Fruit fly (Drosophila melanogaster) whole organism, embryonic: ENCODE data around the gene drn.
A peak's percentile ranks its signal among the peaks of the same experiment; 100 is the strongest.

ENCODE experiments used
- B-H2 ChIP-seq: fragments of 200-800 bp; sonication (Bioruptor generic); optimal IDR thresholded peaks from 2 replicates; lab custom pipeline; 2018; ENCODE audit warnings: missing biosample characterization, mild to moderate bottlenecking, missing genetic modification characterization
- CG12104 ChIP-seq: fragments of 200-800 bp; sonication (Bioruptor generic); optimal IDR thresholded peaks from 3 replicates; lab custom pipeline; 2016; ENCODE audit warnings: missing biosample characterization, missing genetic modification characterization
- CG12155 ChIP-seq: fragments of 200-800 bp; sonication (Bioruptor generic); optimal IDR thresholded peaks from 3 replicates; lab custom pipeline; 2016; ENCODE audit warnings: missing biosample characterization, missing genetic modification characterization
- CG12391 ChIP-seq: fragments of 200-800 bp; sonication (Bioruptor generic); optimal IDR thresholded peaks from 3 replicates; lab custom pipeline; 2018; ENCODE audit warnings: missing biosample characterization, mild to moderate bottlenecking, missing genetic modification characterization, moderate library complexity
- CG12942 ChIP-seq: fragments of 200-800 bp; sonication (Bioruptor generic); optimal IDR thresholded peaks from 3 replicates; lab custom pipeline; 2016; ENCODE audit warnings: missing biosample characterization, missing genetic modification characterization
- CG15073 ChIP-seq: fragments of 200-800 bp; sonication (Bioruptor generic); optimal IDR thresholded peaks from 2 replicates; lab custom pipeline; 2016; ENCODE audit warnings: missing biosample characterization, missing genetic modification characterization
- CG15696 ChIP-seq: fragments of 200-800 bp; sonication (Bioruptor generic); optimal IDR thresholded peaks from 2 replicates; lab custom pipeline; 2019; ENCODE audit warnings: missing biosample characterization, mild to moderate bottlenecking, missing genetic modification characterization, moderate library complexity
- CG1602 ChIP-seq: fragments of 200-800 bp; sonication (Bioruptor generic); optimal IDR thresholded peaks from 3 replicates; lab custom pipeline; 2016; ENCODE audit warnings: missing biosample characterization, missing genetic modification characterization
- CG16815 ChIP-seq: fragments of 200-800 bp; sonication (Bioruptor generic); optimal IDR thresholded peaks from 3 replicates; lab custom pipeline; 2017; ENCODE audit warnings: missing biosample characterization, mild to moderate bottlenecking, missing genetic modification characterization
- CG16863 ChIP-seq: fragments of 200-800 bp; sonication (Bioruptor generic); optimal IDR thresholded peaks from 3 replicates; lab custom pipeline; 2016; ENCODE audit warnings: missing biosample characterization, missing genetic modification characterization
- CG17359 ChIP-seq: fragments of 200-800 bp; sonication (Bioruptor generic); optimal IDR thresholded peaks from 3 replicates; lab custom pipeline; 2018; ENCODE audit warnings: missing biosample characterization, mild to moderate bottlenecking, missing genetic modification characterization, moderate library complexity
- CG18764 ChIP-seq: fragments of 200-800 bp; sonication (Bioruptor generic); optimal IDR thresholded peaks from 3 replicates; lab custom pipeline; 2016; ENCODE audit warnings: missing biosample characterization, missing genetic modification characterization
- CG2712 ChIP-seq: fragments of 200-800 bp; optimal IDR thresholded peaks from 3 replicates; lab custom pipeline; 2019; ENCODE audit warnings: missing biosample characterization, mild to moderate bottlenecking, missing genetic modification characterization, moderate library complexity
- CG32532 ChIP-seq: fragments of 200-800 bp; sonication (Bioruptor generic); IDR thresholded peaks from 2 replicates; pipeline ENCODE4 v1.3.6; 2022; ENCODE audit warnings: missing biosample characterization, missing genetic modification characterization
- CG4360 ChIP-seq: fragments of 200-800 bp; sonication (Bioruptor generic); IDR thresholded peaks from 2 replicates; pipeline ENCODE4 v1.3.6; 2022; ENCODE audit warnings: missing biosample characterization, missing genetic modification characterization
- CG6813 ChIP-seq: fragments of 200-800 bp; sonication (Bioruptor generic); optimal IDR thresholded peaks from 2 replicates; lab custom pipeline; 2017; ENCODE audit warnings: missing biosample characterization, missing genetic modification characterization, mild to moderate bottlenecking, moderate library complexity, missing genetic modification reagents
- CG8388 ChIP-seq: fragments of 200-800 bp; sonication (Bioruptor generic); optimal IDR thresholded peaks from 2 replicates; lab custom pipeline; 2019; ENCODE audit warnings: missing biosample characterization, mild to moderate bottlenecking, missing genetic modification characterization, moderate library complexity
- CG9609 ChIP-seq: fragments of 200-800 bp; sonication (Bioruptor generic); optimal IDR thresholded peaks from 3 replicates; lab custom pipeline; 2016; ENCODE audit warnings: missing biosample characterization, missing genetic modification characterization
- CTCF ChIP-seq: fragments of 200-800 bp; sonication (Bioruptor generic); optimal IDR thresholded peaks from 2 replicates; lab custom pipeline; 2017; ENCODE audit warnings: missing biosample characterization, mild to moderate bottlenecking, missing genetic modification characterization, moderate library complexity
- Chrac-16 ChIP-seq: fragments of 200-800 bp; sonication (Bioruptor generic); optimal IDR thresholded peaks from 3 replicates; lab custom pipeline; 2016; ENCODE audit warnings: missing biosample characterization, missing genetic modification characterization
- CkIIα-i1 ChIP-seq: fragments of 200-800 bp; sonication (Bioruptor generic); IDR thresholded peaks from 2 replicates; pipeline ENCODE4 v1.3.6; 2022; ENCODE audit warnings: missing biosample characterization, missing genetic modification characterization
- D ChIP-seq, 2 experiments: fragments of 200-800 bp in 1 of 2; fragments of >200 bp in 1 of 2; sonication (Bioruptor generic) in 1 of 2; optimal IDR thresholded peaks; 2 replicates in 1 of 2; 3 replicates in 1 of 2; lab custom pipeline; 2017; ENCODE audit warnings: mild to moderate bottlenecking in 1 of 2, missing biosample characterization in 1 of 2, missing genetic modification characterization in 1 of 2, missing genetic modification reagents in 1 of 2
- D19B ChIP-seq: fragments of 200-800 bp; sonication (Bioruptor generic); optimal IDR thresholded peaks from 2 replicates; lab custom pipeline; 2017; ENCODE audit warnings: missing biosample characterization, mild to moderate bottlenecking, missing genetic modification characterization
- Dad ChIP-seq: fragments of 200-800 bp; sonication (Bioruptor generic); optimal IDR thresholded peaks from 3 replicates; lab custom pipeline; 2016; ENCODE audit warnings: missing biosample characterization, missing genetic modification characterization
- Deaf1 ChIP-seq: fragments of 200-800 bp; optimal IDR thresholded peaks from 3 replicates; lab custom pipeline; 2019; ENCODE audit warnings: missing biosample characterization, mild to moderate bottlenecking, missing genetic modification characterization, moderate library complexity
- Eip74EF ChIP-seq, 2 experiments: fragments of 200-800 bp in 1 of 2; fragments of >200 bp in 1 of 2; sonication (Bioruptor generic) in 1 of 2; optimal IDR thresholded peaks; 2 replicates each; lab custom pipeline; 2017 to 2019; ENCODE audit warnings: missing biosample characterization in 2 of 2, missing genetic modification characterization in 2 of 2, mild to moderate bottlenecking in 1 of 2, moderate library complexity in 1 of 2
- MBD-R2 ChIP-seq: fragments of 200-800 bp; sonication (Bioruptor generic); IDR thresholded peaks from 2 replicates; pipeline ENCODE4 v1.3.6; 2022; ENCODE audit warnings: missing biosample characterization, missing genetic modification characterization
- MTF-1 ChIP-seq: fragments of 200-800 bp; sonication (Bioruptor generic); optimal IDR thresholded peaks from 2 replicates; lab custom pipeline; 2018; ENCODE audit warnings: missing biosample characterization, mild to moderate bottlenecking, missing genetic modification characterization, borderline replicate concordance
- Mes4 ChIP-seq: fragments of 200-800 bp; sonication (Bioruptor generic); optimal IDR thresholded peaks from 2 replicates; lab custom pipeline; 2016; ENCODE audit warnings: missing biosample characterization, missing genetic modification characterization
- NC2β ChIP-seq: fragments of 200-800 bp; sonication (Bioruptor generic); optimal IDR thresholded peaks from 2 replicates; lab custom pipeline; 2016; ENCODE audit warnings: missing biosample characterization, missing genetic modification characterization
- Six4 ChIP-seq: fragments of 200-800 bp; sonication (Bioruptor generic); optimal IDR thresholded peaks from 2 replicates; lab custom pipeline; 2016; ENCODE audit warnings: missing biosample characterization, missing genetic modification characterization
- Ssrp ChIP-seq: fragments of 200-800 bp; sonication (Bioruptor generic); optimal IDR thresholded peaks from 2 replicates; lab custom pipeline; 2018; ENCODE audit warnings: missing biosample characterization, mild to moderate bottlenecking, missing genetic modification characterization, moderate library complexity
- Taf1 ChIP-seq: fragments of 200-800 bp; sonication (Bioruptor generic); IDR thresholded peaks from 2 replicates; pipeline ENCODE4 v1.3.6; 2022; ENCODE audit warnings: missing biosample characterization, missing genetic modification characterization
- al ChIP-seq: fragments of 200-800 bp; sonication (Bioruptor generic); IDR thresholded peaks from 2 replicates; pipeline ENCODE4 v1.3.6; 2022; ENCODE audit warnings: missing biosample characterization, missing genetic modification characterization
- ato ChIP-seq: fragments of 200-800 bp; sonication (Bioruptor generic); IDR thresholded peaks from 2 replicates; pipeline ENCODE4 v1.3.6; 2022; ENCODE audit warnings: missing biosample characterization, missing genetic modification characterization; ENCODE audit not compliant: partially characterized antibody
- chinmo ChIP-seq: fragments of 200-800 bp; sonication (Bioruptor generic); IDR thresholded peaks from 4 replicates; pipeline ENCODE4 v1.3.6; 2022; ENCODE audit warnings: missing biosample characterization, missing genetic modification characterization; ENCODE audit not compliant: partially characterized antibody
- corto ChIP-seq: fragments of 200-800 bp; sonication (Bioruptor generic); optimal IDR thresholded peaks from 2 replicates; lab custom pipeline; 2016; ENCODE audit warnings: missing biosample characterization, mild to moderate bottlenecking, missing genetic modification characterization, moderate library complexity
- dm ChIP-seq: fragments of 200-800 bp; sonication (Bioruptor generic); optimal IDR thresholded peaks from 3 replicates; lab custom pipeline; 2016; ENCODE audit warnings: missing biosample characterization, missing genetic modification characterization
- grau ChIP-seq: fragments of 200-800 bp; optimal IDR thresholded peaks from 3 replicates; lab custom pipeline; 2019; ENCODE audit warnings: missing biosample characterization, mild to moderate bottlenecking, missing genetic modification characterization, moderate library complexity
- grn ChIP-seq: fragments of 200-800 bp; sonication (Bioruptor generic); optimal IDR thresholded peaks from 3 replicates; lab custom pipeline; 2017; ENCODE audit warnings: missing biosample characterization, missing genetic modification characterization
- jigr1 ChIP-seq: fragments of 200-800 bp; sonication (Bioruptor generic); IDR thresholded peaks from 3 replicates; pipeline ENCODE4 v1.3.6; 2022; ENCODE audit warnings: missing biosample characterization, missing genetic modification characterization
- jumu ChIP-seq: fragments of 200-800 bp; sonication (Bioruptor generic); optimal IDR thresholded peaks from 3 replicates; lab custom pipeline; 2016; ENCODE audit warnings: missing biosample characterization, missing genetic modification characterization
- nmo ChIP-seq: fragments of 200-800 bp; sonication (Bioruptor generic); optimal IDR thresholded peaks from 2 replicates; lab custom pipeline; 2018; ENCODE audit warnings: missing biosample characterization, mild to moderate bottlenecking, missing genetic modification characterization, moderate library complexity
- nom ChIP-seq: fragments of 200-800 bp; sonication (Bioruptor generic); optimal IDR thresholded peaks from 2 replicates; lab custom pipeline; 2017; ENCODE audit warnings: missing biosample characterization, missing genetic modification characterization, mild to moderate bottlenecking, moderate library complexity, missing genetic modification reagents
- org-1 ChIP-seq: fragments of 200-800 bp; sonication (Bioruptor generic); optimal IDR thresholded peaks from 2 replicates; lab custom pipeline; 2017; ENCODE audit warnings: missing biosample characterization, missing genetic modification characterization
- pb ChIP-seq: fragments of 200-800 bp; sonication (Bioruptor generic); optimal IDR thresholded peaks from 3 replicates; lab custom pipeline; 2016; ENCODE audit warnings: missing biosample characterization, missing genetic modification characterization
- phol ChIP-seq: fragments of 200-800 bp; sonication (Bioruptor generic); optimal IDR thresholded peaks from 3 replicates; lab custom pipeline; 2018; ENCODE audit warnings: missing biosample characterization, mild to moderate bottlenecking, missing genetic modification characterization, moderate library complexity
- sqz ChIP-seq: fragments of 200-800 bp; sonication (Bioruptor generic); optimal IDR thresholded peaks from 3 replicates; lab custom pipeline; 2018; ENCODE audit warnings: missing biosample characterization, mild to moderate bottlenecking, missing genetic modification characterization
- tup ChIP-seq: fragments of 200-800 bp; sonication (Bioruptor generic); optimal IDR thresholded peaks from 2 replicates; lab custom pipeline; 2016; ENCODE audit warnings: missing biosample characterization, mild to moderate bottlenecking, missing genetic modification characterization, moderate library complexity
- tx ChIP-seq: fragments of 200-800 bp; sonication (Bioruptor generic); optimal IDR thresholded peaks from 2 replicates; lab custom pipeline; 2016; ENCODE audit warnings: missing biosample characterization, missing genetic modification characterization
- unc-4 ChIP-seq: fragments of 200-800 bp; sonication (Bioruptor generic); IDR thresholded peaks from 2 replicates; pipeline ENCODE4 v1.3.6; 2022; ENCODE audit warnings: missing biosample characterization, missing genetic modification characterization; ENCODE audit not compliant: partially characterized antibody

Gene drn

DNA sequence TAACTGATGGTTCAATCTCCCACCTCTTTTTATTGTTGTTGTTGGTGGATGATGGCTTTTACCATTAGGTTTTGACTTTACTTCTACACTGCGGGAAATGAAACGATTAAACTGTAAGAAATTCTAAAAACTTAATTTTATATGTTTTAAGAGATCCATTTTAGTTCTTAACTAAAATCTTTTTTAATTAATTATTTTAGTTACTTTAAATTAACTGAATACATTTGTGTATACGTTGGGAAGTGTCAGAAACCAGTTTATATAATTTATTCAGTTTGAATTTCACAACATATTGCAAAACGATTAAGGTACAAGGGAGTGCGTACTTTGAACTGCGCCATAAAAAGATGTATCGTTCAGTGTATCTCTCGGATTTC, 13.2 kb downstream of the drn start (continued):
- TF ChIP-seq grau (tag; lab: Kevin White, UChicago) (peak; percentile 89), pb (GFP tag; lab: Kevin White, UChicago) (peak; percentile 13), Ssrp (peak; percentile 88), CG12155 (GFP tag; lab: Kevin White, UChicago) (peak; percentile 78), CG12104 (GFP tag; lab: Kevin White, UChicago) (peak; percentile 87), CTCF (GFP tag; lab: Kevin White, UChicago) (peak; percentile 41), CG17359 (tag; lab: Kevin White, UChicago) (peak; percentile 91), CG12942 (GFP tag; lab: Kevin White, UChicago) (peak; percentile 78), D (optimal IDR thresholded peaks at IDR 0.05; lab: Kevin White, UChicago) (no peak), D (GFP tag; optimal IDR thresholded peaks at IDR 0.05; lab: Kevin White, UChicago) (peak; percentile 86), CG9609 (GFP tag; lab: Kevin White, UChicago) (peak; percentile 39), CG32532 (GFP tag; lab: Robert Waterston, UW) (no peak), tup (GFP tag; lab: Kevin White, UChicago) (peak; percentile 43), CG6813 (peak; percentile 85), Chrac-16 (GFP tag; lab: Kevin White, UChicago) (peak; percentile 77), CG12391 (peak; percentile 95), nom (GFP tag; lab: Kevin White, UChicago) (peak; percentile 56), CG2712 (peak; percentile 96), corto (peak; percentile 46), MBD-R2 (GFP tag; lab: Robert Waterston, UW) (no peak), jigr1 (GFP tag; lab: Robert Waterston, UW) (no peak), B-H2 (GFP tag; lab: Kevin White, UChicago) (no peak), org-1 (peak; percentile 85), al (GFP tag; lab: Robert Waterston, UW) (no peak), ato (GFP tag; lab: Robert Waterston, UW) (no peak), chinmo (no peak), Six4 (GFP tag; lab: Kevin White, UChicago) (peak; percentile 79), unc-4 (GFP tag; lab: Robert Waterston, UW) (no peak), dm (GFP tag; lab: Kevin White, UChicago) (no peak), CG4360 (GFP tag; lab: Robert Waterston, UW) (no peak), CG8388 (peak; percentile 92), CkIIα-i1 (GFP tag; lab: Robert Waterston, UW) (no peak), Eip74EF (GFP tag; optimal IDR thresholded peaks at IDR 0.05; lab: Kevin White, UChicago) (peak in 1 of 2 experiments; percentile 88), CG1602 (GFP tag; lab: Kevin White, UChicago) (peak; percentile 79), Taf1 (GFP tag; lab: Robert Waterston, UW) (no peak), sqz (GFP tag; lab: Kevin White, UChicago) (peak; percentile 24), CG16863 (GFP tag; lab: Kevin White, UChicago) (peak; percentile 53), MTF-1 (peak; percentile 52), Deaf1 (tag; lab: Kevin White, UChicago) (peak; percentile 63), phol (peak; percentile 92), D19B (GFP tag; lab: Kevin White, UChicago) (peak; percentile 70), CG15696 (tag; lab: Kevin White, UChicago) (peak; percentile 62), Mes4 (GFP tag; lab: Kevin White, UChicago) (peak; percentile 44), CG15073 (GFP tag; lab: Kevin White, UChicago) (peak; percentile 10), nmo (GFP tag; lab: Kevin White, UChicago) (peak; percentile 93), jumu (GFP tag; lab: Kevin White, UChicago) (peak; percentile 17), Dad (no peak), CG18764 (GFP tag; lab: Kevin White, UChicago) (peak; percentile 81), tx (GFP tag; lab: Kevin White, UChicago) (peak; percentile 22), CG16815 (GFP tag; lab: Kevin White, UChicago) (peak; percentile 60), NC2β (GFP tag; lab: Kevin White, UChicago) (peak; percentile 16), grn (peak; percentile 42)
